Fruit fly (Drosophila melanogaster): Measurements from ENCODE around the gene CG11037.
A peak's percentile ranks its signal among the peaks of the same experiment; 100 is the strongest.

- TF ChIP-seq CG5953 (GFP tag; IDR thresholded peaks at IDR 0.05) (no peak), grau (tag; optimal IDR thresholded peaks at IDR 0.05) (peak; percentile 39), hkb (optimal IDR thresholded peaks at IDR 0.05) (no peak), hkb (GFP tag; IDR thresholded peaks at IDR 0.05) (no peak), gsb-n (tag; optimal IDR thresholded peaks at IDR 0.05) (peak; percentile 19), unc-4 (GFP tag; IDR thresholded peaks at IDR 0.05; ENCODE audit: partially characterized antibody) (no peak), Lpt (GFP tag; optimal IDR thresholded peaks at IDR 0.05) (no peak), CG3065 (GFP tag; optimal IDR thresholded peaks at IDR 0.05) (no peak), CG10321 (GFP tag; IDR thresholded peaks at IDR 0.05) (no peak), fd96Cb (tag; optimal IDR thresholded peaks at IDR 0.05) (peak; percentile 25), pzg (GFP tag; optimal IDR thresholded peaks at IDR 0.05) (no peak)
These were observed 42.2 kb downstream of the CG11037 start for dm6 chr3L:20918945-20919344.
